Fruit fly (Drosophila melanogaster) whole organism, pupa: Measurements from ENCODE around the gene mTTF.

Experiments used
- CG10348 ChIP-seq: fragments of 200-800 bp; sonication (Bioruptor generic); IDR thresholded peaks from 2 replicates; pipeline ENCODE4 v1.3.6; 2022; ENCODE audit warnings: missing biosample characterization, missing genetic modification characterization
- CG12605 ChIP-seq: fragments of 200-800 bp; sonication (Bioruptor generic); IDR thresholded peaks from 2 replicates; pipeline ENCODE4 v1.3.6; 2022; ENCODE audit warnings: missing biosample characterization, missing genetic modification characterization
- CG13204 ChIP-seq: fragments of 200-800 bp; sonication (Bioruptor generic); optimal IDR thresholded peaks from 2 replicates; lab custom pipeline; 2018; ENCODE audit warnings: missing biosample characterization, mild to moderate bottlenecking, missing genetic modification characterization, moderate library complexity
- CG14655 ChIP-seq: fragments of 200-800 bp; sonication (Bioruptor generic); optimal IDR thresholded peaks from 3 replicates; lab custom pipeline; 2017; ENCODE audit warnings: mild to moderate bottlenecking, missing biosample characterization, missing genetic modification reagents, missing genetic modification characterization
- CG15710 ChIP-seq: fragments of 200-800 bp; sonication (Bioruptor generic); optimal IDR thresholded peaks from 2 replicates; lab custom pipeline; 2018; ENCODE audit warnings: missing biosample characterization, mild to moderate bottlenecking, missing genetic modification characterization, moderate library complexity
- CG17806 ChIP-seq: fragments of 200-800 bp; sonication (Bioruptor generic); optimal IDR thresholded peaks from 2 replicates; lab custom pipeline; 2018; ENCODE audit warnings: missing biosample characterization, mild to moderate bottlenecking, missing genetic modification characterization, moderate library complexity
- CG32121 ChIP-seq: fragments of 200-800 bp; sonication (Bioruptor generic); IDR thresholded peaks from 2 replicates; pipeline ENCODE4 v1.3.6; 2022; ENCODE audit warnings: missing biosample characterization, missing genetic modification characterization
- CG34367 ChIP-seq: fragments of 200-800 bp; sonication (Bioruptor generic); optimal IDR thresholded peaks from 2 replicates; lab custom pipeline; 2018; ENCODE audit warnings: missing biosample characterization, mild to moderate bottlenecking, missing genetic modification characterization
- CG4496 ChIP-seq: fragments of 200-800 bp; sonication (Bioruptor generic); IDR thresholded peaks from 3 replicates; pipeline ENCODE4 v1.3.6; 2022; ENCODE audit warnings: missing biosample characterization, missing genetic modification characterization
- CG8159 ChIP-seq: fragments of 200-800 bp; sonication (Bioruptor generic); optimal IDR thresholded peaks from 3 replicates; lab custom pipeline; 2018; ENCODE audit warnings: missing biosample characterization, mild to moderate bottlenecking, missing genetic modification characterization, moderate library complexity
- CG8301 ChIP-seq: fragments of 200-800 bp; sonication (Bioruptor generic); optimal IDR thresholded peaks from 2 replicates; lab custom pipeline; 2018; ENCODE audit warnings: missing biosample characterization, mild to moderate bottlenecking, missing genetic modification characterization
- CG9948 ChIP-seq: fragments of 200-800 bp; sonication (Bioruptor generic); optimal IDR thresholded peaks from 2 replicates; lab custom pipeline; 2018; ENCODE audit warnings: missing biosample characterization, mild to moderate bottlenecking, missing genetic modification characterization, moderate library complexity
- D1 ChIP-seq: fragments of 200-800 bp; sonication (Bioruptor generic); optimal IDR thresholded peaks from 2 replicates; lab custom pipeline; 2018; ENCODE audit warnings: missing biosample characterization, mild to moderate bottlenecking, missing genetic modification characterization, moderate library complexity
- EcR ChIP-seq: fragments of 200-800 bp; sonication (Bioruptor generic); optimal IDR thresholded peaks from 3 replicates; lab custom pipeline; 2019; ENCODE audit warnings: missing biosample characterization, missing genetic modification characterization, mild to moderate bottlenecking, moderate library complexity, missing genetic modification reagents
- Ets98B ChIP-seq: fragments of 200-800 bp; sonication (Bioruptor generic); IDR thresholded peaks from 2 replicates; pipeline ENCODE4 v1.3.6; 2022; ENCODE audit warnings: missing biosample characterization, missing genetic modification characterization
- Pif1A ChIP-seq: fragments of 200-800 bp; sonication (Bioruptor generic); optimal IDR thresholded peaks from 3 replicates; lab custom pipeline; 2016; ENCODE audit warnings: missing biosample characterization, missing genetic modification characterization
- Pif1B ChIP-seq: fragments of 200-800 bp; sonication (Bioruptor generic); optimal IDR thresholded peaks from 3 replicates; lab custom pipeline; 2016; ENCODE audit warnings: missing biosample characterization, missing genetic modification characterization
- Snoo ChIP-seq: fragments of 200-800 bp; sonication (Bioruptor generic); optimal IDR thresholded peaks from 3 replicates; lab custom pipeline; 2017; ENCODE audit warnings: missing biosample characterization, mild to moderate bottlenecking, missing genetic modification characterization, inconsistent platforms
- fd96Ca ChIP-seq: fragments of 200-800 bp; sonication (Bioruptor generic); IDR thresholded peaks from 3 replicates; pipeline ENCODE4 v1.3.6; 2022; ENCODE audit warnings: missing biosample characterization, missing genetic modification characterization
- gl ChIP-seq: fragments of 200-800 bp; sonication (Bioruptor generic); optimal IDR thresholded peaks from 2 replicates; lab custom pipeline; 2018; ENCODE audit warnings: missing biosample characterization, mild to moderate bottlenecking, missing genetic modification characterization
- rn ChIP-seq: fragments of 200-800 bp; sonication (Bioruptor generic); IDR thresholded peaks from 2 replicates; pipeline ENCODE4 v1.3.6; 2022; ENCODE audit warnings: missing biosample characterization, missing genetic modification characterization

The mTTF gene

DNA sequence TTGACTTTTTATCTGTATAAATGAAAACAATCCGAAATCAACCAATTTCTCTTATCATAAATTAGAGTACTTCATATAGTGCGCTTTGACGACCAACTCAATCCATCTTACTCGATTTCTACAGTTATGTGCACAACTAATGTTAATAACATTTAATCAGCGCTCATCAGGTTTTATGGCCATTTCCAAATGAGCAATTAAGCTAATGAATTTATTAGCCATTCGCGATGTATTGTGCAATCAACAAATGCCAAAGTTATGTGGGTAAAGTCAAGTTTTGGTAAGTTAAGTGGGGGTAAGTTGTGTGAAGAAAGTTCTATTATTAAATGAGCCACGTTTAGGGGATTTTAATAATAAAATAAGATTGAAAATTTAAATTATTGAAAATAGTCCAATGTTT lies 44.9 kb upstream of the mTTF start:
- TF ChIP-seq Ets98B (no peak), Snoo (tag; lab: Kevin White, UChicago) (no peak), Pif1B (GFP tag; lab: Kevin White, UChicago) (no peak), CG4496 (GFP tag; lab: Robert Waterston, UW) (no peak), CG15710 (tag; lab: Kevin White, UChicago) (no peak), CG13204 (GFP tag; lab: Kevin White, UChicago) (no peak), D1 (tag; lab: Kevin White, UChicago) (no peak), CG32121 (no peak), Pif1A (GFP tag; lab: Kevin White, UChicago) (no peak)
- TF ChIP-seq, all 21 proteins: peak for 0

DNA sequence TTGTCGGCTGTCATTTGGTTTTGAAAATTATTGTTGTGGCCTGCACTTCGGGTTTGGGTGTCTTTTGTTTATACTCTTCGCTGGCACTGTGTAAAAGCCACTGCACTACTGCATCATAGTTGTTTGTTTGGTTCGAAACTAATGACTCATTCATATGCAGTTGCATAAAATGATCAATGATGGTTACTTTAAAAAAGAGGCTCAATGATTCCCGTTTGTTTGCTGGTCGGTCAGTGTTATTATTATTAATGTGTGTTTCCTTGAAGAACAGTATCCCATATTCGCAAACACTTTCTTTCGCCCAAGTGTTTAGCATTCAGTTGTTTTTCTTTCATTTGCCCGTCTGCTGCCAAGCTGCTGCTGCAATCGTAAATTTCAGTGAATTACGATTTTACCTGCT lies 39.9 kb upstream of the mTTF start:
- peak; percentile 55; the same call in 2 of the 3 replicates for TF ChIP-seq fd96Ca (GFP tag; lab: Robert Waterston, UW)
- TF ChIP-seq CG10348 (GFP tag; lab: Robert Waterston, UW), result no peak
- TF ChIP-seq CG8159 (tag; lab: Kevin White, UChicago), result no peak
- TF ChIP-seq, all 21 proteins: peak for 1

dm6 chr2L:14386522-14386921 lies 37.9 kb upstream of the mTTF start:
- TF ChIP-seq Pif1B (GFP tag; lab: Kevin White, UChicago) (peak; percentile 87), CG13204 (GFP tag; lab: Kevin White, UChicago) (peak; percentile 87), fd96Ca (GFP tag; lab: Robert Waterston, UW) (peak; percentile 81), gl (tag; lab: Kevin White, UChicago) (peak; percentile 82), CG8301 (tag; lab: Kevin White, UChicago) (peak; percentile 94), Ets98B (peak; percentile 81), CG12605 (peak; percentile 85), Pif1A (GFP tag; lab: Kevin White, UChicago) (peak; percentile 93), CG32121 (peak; percentile 67; the same call in 1 of the 2 replicates), CG34367 (tag; lab: Kevin White, UChicago) (peak; percentile 91), CG8159 (tag; lab: Kevin White, UChicago) (peak; percentile 94), CG14655 (GFP tag; lab: Kevin White, UChicago) (peak; percentile 94), CG15710 (tag; lab: Kevin White, UChicago) (peak; percentile 92), CG4496 (GFP tag; lab: Robert Waterston, UW) (peak; percentile 88), CG17806 (tag; lab: Kevin White, UChicago) (peak; percentile 95), D1 (tag; lab: Kevin White, UChicago) (peak; percentile 59), Snoo (tag; lab: Kevin White, UChicago) (peak; percentile 92), CG9948 (tag; lab: Kevin White, UChicago) (peak; percentile 92), rn (GFP tag; lab: Robert Waterston, UW) (peak; percentile 64), EcR (GFP tag; lab: Kevin White, UChicago) (peak; percentile 9), CG10348 (GFP tag; lab: Robert Waterston, UW) (no peak)
- TF ChIP-seq, all 21 proteins: peak for 20

dm6 chr2L:14381881-14382280 lies 33.3 kb upstream of the mTTF start:
- no peak for TF ChIP-seq CG8301 (tag; lab: Kevin White, UChicago)
- TF ChIP-seq CG10348 (GFP tag; lab: Robert Waterston, UW), result no peak
- TF ChIP-seq CG15710 (tag; lab: Kevin White, UChicago), result no peak
- TF ChIP-seq CG4496 (GFP tag; lab: Robert Waterston, UW), result no peak
- no peak for TF ChIP-seq CG12605
- no peak for TF ChIP-seq CG8159 (tag; lab: Kevin White, UChicago)
- no peak for TF ChIP-seq CG14655 (GFP tag; lab: Kevin White, UChicago)
- TF ChIP-seq Ets98B, result no peak
- TF ChIP-seq CG32121, result no peak
- no peak for TF ChIP-seq CG17806 (tag; lab: Kevin White, UChicago)
- no peak for TF ChIP-seq EcR (GFP tag; lab: Kevin White, UChicago)
- TF ChIP-seq D1 (tag; lab: Kevin White, UChicago), result no peak
- no peak for TF ChIP-seq CG13204 (GFP tag; lab: Kevin White, UChicago)
- no peak for TF ChIP-seq CG34367 (tag; lab: Kevin White, UChicago)

- TF ChIP-seq D1 (tag; lab: Kevin White, UChicago), result no peak
- no peak for TF ChIP-seq Pif1B (GFP tag; lab: Kevin White, UChicago)
- TF ChIP-seq CG17806 (tag; lab: Kevin White, UChicago), result no peak
- TF ChIP-seq Ets98B, result no peak
- TF ChIP-seq CG34367 (tag; lab: Kevin White, UChicago), result no peak
- TF ChIP-seq CG9948 (tag; lab: Kevin White, UChicago), result no peak
- no peak for TF ChIP-seq CG8301 (tag; lab: Kevin White, UChicago)
- no peak for TF ChIP-seq CG13204 (GFP tag; lab: Kevin White, UChicago)
- no peak for TF ChIP-seq Snoo (tag; lab: Kevin White, UChicago)
- no peak for TF ChIP-seq rn (GFP tag; lab: Robert Waterston, UW)
- no peak for TF ChIP-seq CG12605
- no peak for TF ChIP-seq CG32121
- no peak for TF ChIP-seq EcR (GFP tag; lab: Kevin White, UChicago)
- no peak for TF ChIP-seq gl (tag; lab: Kevin White, UChicago)
- no peak for TF ChIP-seq CG4496 (GFP tag; lab: Robert Waterston, UW)
- no peak for TF ChIP-seq fd96Ca (GFP tag; lab: Robert Waterston, UW)
- no peak for TF ChIP-seq CG15710 (tag; lab: Kevin White, UChicago)
- no peak for TF ChIP-seq CG8159 (tag; lab: Kevin White, UChicago)
- TF ChIP-seq, all 21 proteins: peak for 0
These were observed 32.5 kb upstream of the mTTF start, which contains the start of gene ppk for dm6 chr2L:14381072-14381471. TSS of gene ppk (minus strand) at chr2L:14381172.
